Worm (Caenorhabditis elegans) whole organism, midembryonic: Measurements from ENCODE around the gene fkh-3.

Source experiments
- T22C8.4 ChIP-seq: fragments of 200-800 bp; sonication (Bioruptor generic); IDR thresholded peaks from 2 replicates; pipeline ENCODE4 v1.3.6; 2022; ENCODE audit warnings: missing genetic modification characterization, missing compliant biosample characterization
- cog-1 ChIP-seq: sonication (generic microtip); optimal IDR thresholded peaks from 2 replicates; lab custom pipeline; 2016; ENCODE audit warnings: missing genetic modification characterization, missing compliant biosample characterization
- flt-1 ChIP-seq: fragments of 200-800 bp; sonication (Bioruptor generic); IDR thresholded peaks from 2 replicates; pipeline ENCODE4 v1.3.6; 2022; ENCODE audit warnings: missing genetic modification characterization, missing compliant biosample characterization
- klf-2 ChIP-seq: fragments of 200-800 bp; sonication (Bioruptor generic); conservative IDR thresholded peaks from 2 replicates; pipeline ENCODE4 v1.3.6; 2022; ENCODE audit warnings: missing genetic modification reagents, missing genetic modification characterization, missing compliant biosample characterization
- med-1 ChIP-seq: sonication (generic microtip); optimal IDR thresholded peaks from 2 replicates; lab custom pipeline; 2017; ENCODE audit warnings: missing genetic modification characterization, mild to moderate bottlenecking, missing compliant biosample characterization, antibody characterized with exemption, missing genetic modification reagents; ENCODE audit not compliant: insufficient read depth
- ref-1 ChIP-seq: fragments of 200-800 bp; sonication (Bioruptor generic); conservative IDR thresholded peaks from 2 replicates; pipeline ENCODE4 v1.3.6; 2022; ENCODE audit warnings: missing genetic modification reagents, missing genetic modification characterization, missing compliant biosample characterization
- tab-1 ChIP-seq: fragments of 200-800 bp; sonication (Bioruptor generic); IDR thresholded peaks from 2 replicates; pipeline ENCODE4 v1.3.6; 2022; ENCODE audit warnings: missing genetic modification characterization, missing compliant biosample characterization
- ztf-23 ChIP-seq: fragments of 200-800 bp; sonication (Bioruptor generic); IDR thresholded peaks from 2 replicates; pipeline ENCODE4 v1.3.6; 2022; ENCODE audit warnings: missing genetic modification reagents, missing genetic modification characterization, missing compliant biosample characterization
- ztf-29 ChIP-seq: fragments of 200-800 bp; sonication (Bioruptor generic); IDR thresholded peaks from 2 replicates; pipeline ENCODE4 v1.3.6; 2022; ENCODE audit warnings: missing genetic modification reagents, missing genetic modification characterization, missing compliant biosample characterization

ce11 chrX:13412307-13412706 is 10.9 kb downstream of the fkh-3 start:
- TF ChIP-seq ztf-29 (GFP tag; lab: Robert Waterston, UW) (no peak), ref-1 (no peak), tab-1 (GFP tag; lab: Robert Waterston, UW) (no peak), flt-1 (GFP tag; lab: Robert Waterston, UW) (no peak), klf-2 (GFP tag; lab: Robert Waterston, UW) (no peak), med-1 (GFP tag; lab: Kevin White, UChicago) (no peak), ztf-23 (no peak), T22C8.4 (GFP tag; lab: Robert Waterston, UW) (no peak), cog-1 (tag; lab: Kevin White, UChicago) (no peak)
